Worm (Caenorhabditis elegans): ENCODE data around the gene Y51A2B.2.

ce11 chrV:18344194-18344593 lies 30.1 kb upstream of the Y51A2B.2 start:
- TF ChIP-seq nhr-237 (tag; optimal IDR thresholded peaks at IDR 0.05) (no peak), fos-1 (tag; optimal IDR thresholded peaks at IDR 0.05) (no peak), fkh-10 (GFP tag; optimal IDR thresholded peaks at IDR 0.05) (no peak)
